Fruit fly (Drosophila melanogaster) whole organism, adult: Measurements from ENCODE around the gene CG11882.

Source experiments
- CG11617 ChIP-seq: fragments of 200-800 bp; sonication (Bioruptor generic); optimal IDR thresholded peaks from 2 replicates; lab custom pipeline; 2017; ENCODE audit warnings: mild to moderate bottlenecking, missing biosample characterization, missing genetic modification reagents, missing genetic modification characterization
- CG12768 ChIP-seq: fragments of 200-800 bp; sonication (Bioruptor generic); optimal IDR thresholded peaks from 2 replicates; lab custom pipeline; 2017; ENCODE audit warnings: missing biosample characterization, missing genetic modification characterization, mild to moderate bottlenecking, moderate library complexity, missing genetic modification reagents
- CG14711 ChIP-seq: fragments of 200-800 bp; sonication (Bioruptor generic); optimal IDR thresholded peaks from 2 replicates; lab custom pipeline; 2018; ENCODE audit warnings: missing biosample characterization, mild to moderate bottlenecking, missing genetic modification characterization, moderate library complexity
- CG1620 ChIP-seq: fragments of 200-800 bp; sonication (Bioruptor generic); optimal IDR thresholded peaks from 2 replicates; lab custom pipeline; 2016; ENCODE audit warnings: missing biosample characterization, missing genetic modification characterization
- CG33017 ChIP-seq: fragments of 200-800 bp; sonication (Bioruptor generic); optimal IDR thresholded peaks from 2 replicates; lab custom pipeline; 2018; ENCODE audit warnings: missing biosample characterization, mild to moderate bottlenecking, missing genetic modification characterization, moderate library complexity
- CG5204 ChIP-seq: fragments of 200-800 bp; sonication (Bioruptor generic); optimal IDR thresholded peaks from 2 replicates; lab custom pipeline; 2016; ENCODE audit warnings: missing biosample characterization, missing genetic modification characterization
- CG7045 ChIP-seq: fragments of 200-800 bp; sonication (Bioruptor generic); optimal IDR thresholded peaks from 2 replicates; lab custom pipeline; 2017; ENCODE audit warnings: missing biosample characterization, mild to moderate bottlenecking, missing genetic modification characterization
- CG7101 ChIP-seq: fragments of 200-800 bp; sonication (Bioruptor generic); optimal IDR thresholded peaks from 2 replicates; lab custom pipeline; 2018; ENCODE audit warnings: missing biosample characterization, mild to moderate bottlenecking, missing genetic modification characterization, moderate library complexity
- Clk ChIP-seq: fragments of 200-800 bp; sonication (Bioruptor generic); optimal IDR thresholded peaks from 2 replicates; lab custom pipeline; 2017; ENCODE audit warnings: missing biosample characterization, missing genetic modification characterization
- Crg-1 ChIP-seq: fragments of 200-800 bp; sonication (Bioruptor generic); optimal IDR thresholded peaks from 2 replicates; lab custom pipeline; 2016; ENCODE audit warnings: missing biosample characterization, missing genetic modification characterization
- Hr96 ChIP-seq: fragments of 200-800 bp; sonication (Bioruptor generic); optimal IDR thresholded peaks from 2 replicates; lab custom pipeline; 2016; ENCODE audit warnings: missing biosample characterization, missing genetic modification characterization
- Mnt ChIP-seq: fragments of 200-800 bp; sonication (Bioruptor generic); optimal IDR thresholded peaks from 2 replicates; lab custom pipeline; 2016; ENCODE audit warnings: missing biosample characterization, mild to moderate bottlenecking, missing genetic modification characterization
- bab1 ChIP-seq: fragments of 200-800 bp; sonication (Bioruptor generic); optimal IDR thresholded peaks from 3 replicates; lab custom pipeline; 2019; ENCODE audit warnings: missing biosample characterization, mild to moderate bottlenecking, missing genetic modification characterization, moderate library complexity
- cic ChIP-seq: fragments of 200-800 bp; sonication (Bioruptor generic); optimal IDR thresholded peaks from 2 replicates; lab custom pipeline; 2017; ENCODE audit warnings: missing biosample characterization, mild to moderate bottlenecking, missing genetic modification characterization, moderate library complexity
- cnc ChIP-seq, 2 experiments: fragments of >200 bp; optimal IDR thresholded peaks; 2 replicates each; lab custom pipeline; 2017
- kay ChIP-seq: fragments of 200-800 bp; sonication (Bioruptor generic); peaks from one replicate; lab custom pipeline; 2016; ENCODE audit warnings: missing biosample characterization, missing genetic modification characterization, borderline replicate concordance
- ovo ChIP-seq: fragments of 200-800 bp; sonication (Bioruptor generic); optimal IDR thresholded peaks from 2 replicates; lab custom pipeline; 2016; ENCODE audit warnings: missing biosample characterization, missing genetic modification characterization
- pad ChIP-seq: fragments of 200-800 bp; sonication (Bioruptor generic); optimal IDR thresholded peaks from 3 replicates; lab custom pipeline; 2017; ENCODE audit warnings: missing biosample characterization, missing genetic modification characterization, mild to moderate bottlenecking, moderate library complexity, missing genetic modification reagents
- tj ChIP-seq: fragments of 200-800 bp; sonication (Bioruptor generic); optimal IDR thresholded peaks from 3 replicates; lab custom pipeline; 2017; ENCODE audit warnings: missing biosample characterization, mild to moderate bottlenecking, missing genetic modification characterization, moderate library complexity

The CG11882 gene

DNA sequence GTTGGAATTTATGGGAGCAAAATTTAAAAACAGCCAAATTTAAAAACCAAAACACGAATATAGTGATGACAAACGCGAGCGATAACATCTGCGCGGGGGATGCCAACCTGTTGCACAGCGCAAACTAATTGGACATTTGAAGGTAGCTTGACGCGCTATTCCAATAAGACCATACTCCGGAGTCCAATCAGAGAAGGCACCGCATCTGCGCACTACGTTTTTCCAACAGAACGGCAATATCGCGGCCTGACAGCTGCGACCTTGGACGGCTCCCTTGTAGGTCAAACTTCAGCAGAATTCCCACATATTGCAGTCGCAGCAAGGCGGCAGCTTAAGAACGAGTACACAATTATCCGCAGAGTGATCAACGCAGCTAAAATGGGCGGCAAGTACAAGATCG lies at the start of gene CG11882, which contains the start of gene Pglym78:
CG11882 (minus strand) TSS at position 101 of the 400 bp plus-strand sequence.
Pglym78 (plus strand) TSS at position 177 of the 400 bp plus-strand sequence.
- TF ChIP-seq cnc (optimal IDR thresholded peaks at IDR 0.05; lab: Kevin White, UChicago) (no peak), cic (GFP tag; lab: Kevin White, UChicago) (peak; percentile 59), pad (peak; percentile 61), CG7045 (GFP tag; lab: Kevin White, UChicago) (peak; percentile 3), bab1 (GFP tag; lab: Kevin White, UChicago) (peak; percentile 79), Mnt (GFP tag; lab: Kevin White, UChicago) (peak; percentile 62), CG5204 (no peak), CG33017 (peak; percentile 47), Crg-1 (GFP tag; lab: Kevin White, UChicago) (no peak), CG1620 (GFP tag; lab: Kevin White, UChicago) (peak; percentile 73), tj (GFP tag; lab: Kevin White, UChicago) (peak; percentile 0), CG12768 (peak; percentile 71), Clk (no peak), ovo (GFP tag; lab: Kevin White, UChicago) (peak; percentile 24), Hr96 (no peak), CG7101 (tag; lab: Kevin White, UChicago) (peak; percentile 66), CG11617 (GFP tag; lab: Kevin White, UChicago) (peak; percentile 30)

DNA sequence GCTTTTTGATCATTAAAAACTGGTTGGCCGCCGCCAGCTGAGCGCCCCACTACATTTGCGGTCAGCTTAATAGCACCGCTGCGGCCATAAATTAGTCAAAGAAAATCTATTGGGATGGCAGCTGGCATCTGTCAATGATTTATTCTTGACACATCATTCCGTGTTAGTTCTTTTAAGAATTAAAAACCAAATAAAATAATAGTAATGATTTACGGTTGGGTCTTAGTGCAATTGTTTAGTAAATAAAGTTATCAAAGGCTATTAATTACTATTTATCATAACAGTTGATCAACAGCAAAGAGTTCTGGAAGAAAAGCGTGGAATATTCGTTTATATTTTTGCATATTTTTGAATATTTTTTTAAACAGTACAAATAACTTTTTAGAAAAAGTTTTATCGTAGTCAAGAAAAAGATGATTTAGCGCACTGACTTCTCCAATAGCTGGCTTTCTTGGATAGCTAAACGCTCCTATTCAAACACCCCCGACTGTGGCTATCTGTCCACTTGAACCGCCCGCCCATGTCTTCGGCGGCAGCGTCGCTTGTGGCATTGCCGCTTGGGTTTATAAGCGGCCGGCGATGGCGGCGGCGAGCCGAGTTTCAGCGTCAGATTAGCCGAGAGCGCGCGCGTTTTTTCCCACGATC lies 49.1 kb upstream of the CG11882 start, which contains the start of gene CG14515:
CG14515 (plus strand) TSS at position 590 of the 645 bp plus-strand sequence.
- TF ChIP-seq cic (GFP tag; lab: Kevin White, UChicago) (no peak), pad (no peak), cnc (optimal IDR thresholded peaks at IDR 0.05; lab: Kevin White, UChicago) (no peak), tj (GFP tag; lab: Kevin White, UChicago) (no peak), CG14711 (tag; lab: Kevin White, UChicago) (no peak), CG12768 (no peak), bab1 (GFP tag; lab: Kevin White, UChicago) (no peak)

DNA sequence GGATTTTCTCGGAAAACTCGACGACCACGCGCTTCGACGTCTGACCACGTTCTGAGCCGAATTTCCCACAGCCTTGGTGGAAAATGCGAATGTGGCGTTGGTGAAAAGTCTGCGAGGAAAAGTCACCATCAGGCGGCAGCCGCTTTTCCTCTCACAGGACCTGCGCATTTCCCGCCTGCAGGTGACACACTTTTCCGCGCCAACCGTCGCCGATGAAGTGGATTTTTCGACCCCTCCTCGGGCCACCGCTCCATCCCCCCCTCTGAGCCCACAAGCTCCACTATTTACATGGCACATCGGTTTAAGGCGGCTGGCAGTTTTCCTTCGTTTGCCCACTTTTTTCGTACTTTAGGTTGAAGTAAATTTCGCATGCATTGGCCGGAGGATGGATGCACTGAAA lies 47.0 kb upstream of the CG11882 start, which contains the start of gene jus:
jus (minus strand) TSS at position 38 of the 400 bp plus-strand sequence.
- TF ChIP-seq pad (peak; percentile 22), bab1 (GFP tag; lab: Kevin White, UChicago) (no peak)

DNA sequence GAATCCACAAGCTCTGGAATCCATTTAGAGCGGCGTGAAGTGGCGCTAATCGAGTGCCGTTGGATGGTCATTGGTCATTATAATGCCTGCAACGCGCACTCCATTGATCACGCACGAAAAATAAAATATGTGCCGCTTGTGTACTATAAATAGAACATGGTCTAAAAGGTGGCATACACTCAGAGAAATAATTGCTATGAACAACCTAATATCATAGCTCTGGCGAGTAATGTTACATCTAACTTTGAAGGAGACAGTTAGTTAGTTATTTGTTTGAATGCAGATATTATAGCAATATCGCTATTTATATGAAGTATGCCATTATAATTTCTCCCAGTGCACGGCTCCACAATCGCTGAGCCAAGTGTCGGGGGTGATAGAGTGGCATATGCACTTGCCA lies 43.0 kb upstream of the CG11882 start:
- TF ChIP-seq CG11617 (GFP tag; lab: Kevin White, UChicago) (no peak), ovo (GFP tag; lab: Kevin White, UChicago) (no peak), Mnt (GFP tag; lab: Kevin White, UChicago) (no peak), cnc (optimal IDR thresholded peaks at IDR 0.05; lab: Kevin White, UChicago) (no peak), bab1 (GFP tag; lab: Kevin White, UChicago) (no peak)

DNA sequence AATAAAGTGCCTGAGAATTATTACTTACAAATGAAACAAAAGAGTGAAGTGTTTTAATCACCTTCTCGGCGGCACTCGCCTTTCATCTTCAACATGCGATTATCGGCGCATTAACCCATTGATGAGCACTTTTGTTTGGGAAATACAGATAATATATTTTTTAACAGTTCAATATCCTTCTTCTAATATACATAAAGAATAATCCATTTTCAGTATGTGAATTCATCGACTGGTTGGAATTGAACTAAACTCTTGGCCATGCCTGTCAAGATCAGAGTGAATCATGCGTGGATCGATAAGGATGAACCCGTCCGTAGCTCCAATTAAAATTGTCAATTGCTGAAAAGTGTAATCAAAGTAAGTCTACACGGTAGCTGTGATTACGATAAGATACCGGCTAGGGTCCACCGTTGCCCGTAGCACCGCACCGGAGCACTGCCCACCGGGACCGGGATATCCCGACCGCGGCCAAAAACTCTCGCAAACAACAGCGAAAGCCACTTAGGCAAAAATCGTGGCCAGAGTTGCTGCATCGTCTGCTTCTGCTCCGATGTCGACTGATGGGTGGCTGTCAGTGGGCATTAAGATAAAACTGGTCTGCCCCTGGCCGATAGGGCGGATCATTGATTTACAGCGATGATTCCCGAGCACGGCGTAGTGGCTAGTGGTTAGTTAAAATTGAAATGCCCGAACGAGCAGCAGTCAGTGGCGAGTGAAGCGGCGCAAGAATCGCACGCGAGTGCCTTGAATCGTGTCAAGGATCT lies 17.1 kb upstream of the CG11882 start, which contains the start of gene CG11898:
CG11898 (plus strand) TSS at position 714 of the 764 bp plus-strand sequence.
- no peak for TF ChIP-seq CG1620 (GFP tag; lab: Kevin White, UChicago)
- peak; percentile 2 for TF ChIP-seq CG5204
- TF ChIP-seq CG14711 (tag; lab: Kevin White, UChicago): peak; percentile 4
- TF ChIP-seq ovo (GFP tag; lab: Kevin White, UChicago): no peak
- peak; percentile 47 for TF ChIP-seq CG33017
- TF ChIP-seq CG11617 (GFP tag; lab: Kevin White, UChicago): peak; percentile 17
- TF ChIP-seq kay: no peak
- TF ChIP-seq CG7101 (tag; lab: Kevin White, UChicago): peak; percentile 55
- no peak for TF ChIP-seq Clk
- no peak for TF ChIP-seq pad
- TF ChIP-seq Mnt (GFP tag; lab: Kevin White, UChicago): peak; percentile 13

DNA sequence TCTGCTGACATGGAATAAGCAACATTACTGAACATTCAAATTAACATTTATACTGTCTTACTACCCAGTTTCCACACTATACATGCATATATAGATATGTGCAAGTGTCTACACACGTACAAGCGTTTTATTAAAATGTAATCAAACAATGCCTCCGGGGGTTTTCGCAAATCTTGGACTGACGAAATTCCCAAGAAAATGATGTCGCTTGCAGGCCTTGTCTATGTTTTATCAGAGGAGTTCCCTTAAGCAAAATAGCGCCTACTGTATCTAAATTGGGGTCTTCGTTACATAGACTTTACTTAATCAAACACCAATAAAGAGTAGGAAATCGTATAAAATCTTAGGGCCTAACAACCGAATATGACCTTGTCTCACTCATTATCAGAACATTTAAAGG lies 11.6 kb upstream of the CG11882 start:
- TF ChIP-seq CG7045 (GFP tag; lab: Kevin White, UChicago) (no peak), CG5204 (no peak), Crg-1 (GFP tag; lab: Kevin White, UChicago) (no peak), ovo (GFP tag; lab: Kevin White, UChicago) (no peak), CG12768 (no peak), CG14711 (tag; lab: Kevin White, UChicago) (no peak), pad (no peak), Hr96 (no peak), cnc (optimal IDR thresholded peaks at IDR 0.05; lab: Kevin White, UChicago) (no peak), bab1 (GFP tag; lab: Kevin White, UChicago) (no peak), CG33017 (no peak), CG11617 (GFP tag; lab: Kevin White, UChicago) (no peak), tj (GFP tag; lab: Kevin White, UChicago) (no peak), CG1620 (GFP tag; lab: Kevin White, UChicago) (no peak), Mnt (GFP tag; lab: Kevin White, UChicago) (no peak)
